Fruit fly (Drosophila melanogaster): Measurements from ENCODE around the gene CG12111.

CG12111 gene

dm6 chrX:8606206-8606605, 35.5 kb upstream of the CG12111 start, which contains the start of gene Caf1-180 (continued):
- TF ChIP-seq Spps (tag; optimal IDR thresholded peaks at IDR 0.05) (no peak), CG15269 (tag; optimal IDR thresholded peaks at IDR 0.05) (no peak), klu (GFP tag; IDR thresholded peaks at IDR 0.05) (no peak), sens-2 (GFP tag; IDR thresholded peaks at IDR 0.05) (no peak), zfh2 (GFP tag; optimal IDR thresholded peaks at IDR 0.05) (peak; percentile 63), CG8388 (GFP tag; optimal IDR thresholded peaks at IDR 0.05) (no peak), CG11696 (GFP tag; IDR thresholded peaks at IDR 0.05) (no peak), pan (optimal IDR thresholded peaks at IDR 0.05) (no peak), pan (GFP tag; optimal IDR thresholded peaks at IDR 0.05 in 1 of 2, IDR thresholded peaks at IDR 0.05 in 1 of 2) (no peak), chm (GFP tag; IDR thresholded peaks at IDR 0.05) (no peak), CG17829 (tag; optimal IDR thresholded peaks at IDR 0.05) (peak; percentile 40), p53 (GFP tag; optimal IDR thresholded peaks at IDR 0.05) (no peak), Vsx1 (GFP tag; optimal IDR thresholded peaks at IDR 0.05) (no peak), crc (GFP tag; optimal IDR thresholded peaks at IDR 0.05) (no peak), chif (GFP tag; optimal IDR thresholded peaks at IDR 0.05) (peak in 1 of 2 experiments; percentile 31), CG30403 (GFP tag; optimal IDR thresholded peaks at IDR 0.05) (no peak), CG11085 (GFP tag; IDR thresholded peaks at IDR 0.05) (no peak), rib (GFP tag; IDR thresholded peaks at IDR 0.05) (no peak), CG6254 (GFP tag; optimal IDR thresholded peaks at IDR 0.05) (no peak), CG14441 (GFP tag; IDR thresholded peaks at IDR 0.05) (no peak), twi (tag; optimal IDR thresholded peaks at IDR 0.05) (no peak), toy (GFP tag; IDR thresholded peaks at IDR 0.05) (no peak), Oli (tag; optimal IDR thresholded peaks at IDR 0.05) (no peak), disco-r (GFP tag; optimal IDR thresholded peaks at IDR 0.05) (no peak), zfh1 (GFP tag; IDR thresholded peaks at IDR 0.05) (no peak), Hr3 (GFP tag; optimal IDR thresholded peaks at IDR 0.05) (no peak), CG7786 (GFP tag; optimal IDR thresholded peaks at IDR 0.05) (peak; percentile 47), croc (GFP tag; conservative IDR thresholded peaks at IDR 0.05) (no peak), run (tag; optimal IDR thresholded peaks at IDR 0.05) (no peak), CG18476 (GFP tag; optimal IDR thresholded peaks at IDR 0.05) (no peak), Sry-δ (GFP tag; optimal IDR thresholded peaks at IDR 0.05) (peak; percentile 96), salm (tag; optimal IDR thresholded peaks at IDR 0.05) (no peak), CrebB (tag; optimal IDR thresholded peaks at IDR 0.05) (no peak), ems (GFP tag; optimal IDR thresholded peaks at IDR 0.05) (no peak), lola (GFP tag; optimal IDR thresholded peaks at IDR 0.05) (peak in 1 of 3 experiments; percentile 17), Eip74EF (GFP tag; optimal IDR thresholded peaks at IDR 0.05) (no peak), bab2 (GFP tag; optimal IDR thresholded peaks at IDR 0.05) (no peak), z (GFP tag; IDR thresholded peaks at IDR 0.05) (no peak), knrl (GFP tag; IDR thresholded peaks at IDR 0.05; ENCODE audit: partially characterized antibody) (peak; percentile 84), shn (GFP tag; optimal IDR thresholded peaks at IDR 0.05) (peak; percentile 8), CG17912 (GFP tag; optimal IDR thresholded peaks at IDR 0.05) (peak; percentile 43), lov (optimal IDR thresholded peaks at IDR 0.05) (no peak), lov (GFP tag; IDR thresholded peaks at IDR 0.05) (no peak), Scr (GFP tag; IDR thresholded peaks at IDR 0.05; ENCODE audit: partially characterized antibody) (peak; percentile 83), CG12104 (GFP tag; optimal IDR thresholded peaks at IDR 0.05) (no peak), usp (GFP tag; optimal IDR thresholded peaks at IDR 0.05) (no peak), CG2889 (GFP tag; IDR thresholded peaks at IDR 0.05) (no peak), HmgZ (tag; optimal IDR thresholded peaks at IDR 0.05) (peak; percentile 54), mld (GFP tag; IDR thresholded peaks at IDR 0.05; ENCODE audit: partially characterized antibody) (peak; percentile 72; the same call in 2 of the 3 replicates), Fer2 (tag; optimal IDR thresholded peaks at IDR 0.05) (no peak), stc (GFP tag; IDR thresholded peaks at IDR 0.05) (no peak), gro (GFP tag; optimal IDR thresholded peaks at IDR 0.05) (peak; percentile 1)

All from whole organism, embryonic.